Fruit fly (Drosophila melanogaster): ENCODE measurements around the gene LManI.

Gene LManI

dm6 chr2L:10430802-10431476, 26.1 kb downstream of the LManI start, which contains the start of the genes Bug22 and TfIIB (continued):
- peak; percentile 58 for TF ChIP-seq Ssrp (tag; optimal IDR thresholded peaks at IDR 0.05)
- no peak for TF ChIP-seq hkb (optimal IDR thresholded peaks at IDR 0.05)
- TF ChIP-seq hkb (GFP tag; IDR thresholded peaks at IDR 0.05) = peak; percentile 75
- TF ChIP-seq CG11696 (GFP tag; IDR thresholded peaks at IDR 0.05) = no peak
- TF ChIP-seq CG3838 (GFP tag; optimal IDR thresholded peaks at IDR 0.05) = no peak
- TF ChIP-seq mam (GFP tag; optimal IDR thresholded peaks at IDR 0.05) = peak; percentile 77
- no peak for TF ChIP-seq Hmr (GFP tag; optimal IDR thresholded peaks at IDR 0.05)
- TF ChIP-seq bcd (GFP tag; optimal IDR thresholded peaks at IDR 0.05) = no peak
- TF ChIP-seq abd-A (tag; optimal IDR thresholded peaks at IDR 0.05) = no peak
- peak; percentile 41; the same call in 1 of the 2 replicates for TF ChIP-seq CG6272 (GFP tag; IDR thresholded peaks at IDR 0.05)
- TF ChIP-seq CG3847 (GFP tag; IDR thresholded peaks at IDR 0.05) = peak; percentile 73
- TF ChIP-seq CG10462 (GFP tag; optimal IDR thresholded peaks at IDR 0.05) = peak; percentile 37
- no peak for TF ChIP-seq Hey (tag; optimal IDR thresholded peaks at IDR 0.05)
- TF ChIP-seq emc (GFP tag; optimal IDR thresholded peaks at IDR 0.05) = no peak
- TF ChIP-seq zfh1 (GFP tag; IDR thresholded peaks at IDR 0.05) = peak; percentile 78
- peak; percentile 9 for TF ChIP-seq Sin3A (optimal IDR thresholded peaks at IDR 0.05)
- peak; percentile 52 for TF ChIP-seq ems (GFP tag; optimal IDR thresholded peaks at IDR 0.05)
- peak; percentile 31 for TF ChIP-seq lbe (GFP tag; optimal IDR thresholded peaks at IDR 0.05)
- TF ChIP-seq zf30C (GFP tag; optimal IDR thresholded peaks at IDR 0.05) = no peak
- no peak for TF ChIP-seq Hr78 (GFP tag; optimal IDR thresholded peaks at IDR 0.05)
- TF ChIP-seq cg (GFP tag; optimal IDR thresholded peaks at IDR 0.05) = no peak
- no peak for TF ChIP-seq ap (GFP tag; IDR thresholded peaks at IDR 0.05)
- no peak for TF ChIP-seq CG2875 (GFP tag; optimal IDR thresholded peaks at IDR 0.05)
- peak; percentile 92 for TF ChIP-seq sens (GFP tag)
- TF ChIP-seq ci (GFP tag; IDR thresholded peaks at IDR 0.05) = peak; percentile 88
- TF ChIP-seq hb (GFP tag; IDR thresholded peaks at IDR 0.05; ENCODE audit: partially characterized antibody) = no peak
- peak; percentile 32 for TF ChIP-seq CG17912 (GFP tag; optimal IDR thresholded peaks at IDR 0.05)
- TF ChIP-seq Taf1 (GFP tag; IDR thresholded peaks at IDR 0.05) = peak; percentile 50; the same call in 1 of the 2 replicates
- peak; percentile 81 for TF ChIP-seq chn (GFP tag; optimal IDR thresholded peaks at IDR 0.05)
- peak; percentile 94 for TF ChIP-seq Ets65A (GFP tag)
- TF ChIP-seq CG4707 (GFP tag; optimal IDR thresholded peaks at IDR 0.05) = no peak
- peak; percentile 71 for TF ChIP-seq shn (GFP tag; optimal IDR thresholded peaks at IDR 0.05)
- peak; percentile 32 for TF ChIP-seq twi (tag; optimal IDR thresholded peaks at IDR 0.05)
- TF ChIP-seq CG7839 (tag; optimal IDR thresholded peaks at IDR 0.05) = no peak
- peak; percentile 25 for TF ChIP-seq her (GFP tag; optimal IDR thresholded peaks at IDR 0.05)
- TF ChIP-seq CG12104 (GFP tag; optimal IDR thresholded peaks at IDR 0.05) = peak; percentile 60
- TF ChIP-seq disco-r (GFP tag; optimal IDR thresholded peaks at IDR 0.05) = no peak
- TF ChIP-seq nmo (GFP tag; optimal IDR thresholded peaks at IDR 0.05) = peak; percentile 77
- peak in 1 of 2 experiments; percentile 56 for TF ChIP-seq Eip74EF (GFP tag; optimal IDR thresholded peaks at IDR 0.05)
- TF ChIP-seq Lpt (GFP tag; optimal IDR thresholded peaks at IDR 0.05) = no peak
- no peak for TF ChIP-seq CG15073 (GFP tag; optimal IDR thresholded peaks at IDR 0.05)
- peak; percentile 80 for TF ChIP-seq CG10543 (GFP tag; optimal IDR thresholded peaks at IDR 0.05)
- TF ChIP-seq CG8359 (GFP tag; optimal IDR thresholded peaks at IDR 0.05; ENCODE audit: borderline replicate concordance) = no peak
- no peak for TF ChIP-seq CG16815 (GFP tag; optimal IDR thresholded peaks at IDR 0.05)
- TF ChIP-seq B-H2 (GFP tag; optimal IDR thresholded peaks at IDR 0.05) = peak; percentile 76
- TF ChIP-seq dmrt99B (tag; optimal IDR thresholded peaks at IDR 0.05) = no peak
- TF ChIP-seq CG15269 (tag; optimal IDR thresholded peaks at IDR 0.05) = no peak
- TF ChIP-seq pum (GFP tag; optimal IDR thresholded peaks at IDR 0.05) = peak; percentile 46
- TF ChIP-seq gsb (GFP tag; IDR thresholded peaks at IDR 0.05) = 0 out of 2 replicates have a peak, but pooled peaks have one; percentile 30
- peak; percentile 18 for TF ChIP-seq CG3407 (GFP tag; optimal IDR thresholded peaks at IDR 0.05)

Measured in whole organism, embryonic.